Worm (Caenorhabditis elegans) whole organism, young adult: Measurements from ENCODE around the gene flp-34.

Experiments used
- attf-5 ChIP-seq: fragments of 200-800 bp; sonication (Bioruptor generic); optimal IDR thresholded peaks from 2 replicates; lab custom pipeline; 2018; ENCODE audit warnings: mild to moderate bottlenecking, missing genetic modification characterization, missing compliant biosample characterization
- tlf-1 ChIP-seq: fragments of 200-800 bp; sonication (Bioruptor generic); optimal IDR thresholded peaks from 2 replicates; lab custom pipeline; 2018; ENCODE audit warnings: mild to moderate bottlenecking, missing genetic modification characterization, missing compliant biosample characterization
- ztf-26 ChIP-seq: sonication (generic microtip); optimal IDR thresholded peaks from 2 replicates; lab custom pipeline; 2017; ENCODE audit warnings: missing genetic modification characterization, missing compliant biosample characterization

DNA sequence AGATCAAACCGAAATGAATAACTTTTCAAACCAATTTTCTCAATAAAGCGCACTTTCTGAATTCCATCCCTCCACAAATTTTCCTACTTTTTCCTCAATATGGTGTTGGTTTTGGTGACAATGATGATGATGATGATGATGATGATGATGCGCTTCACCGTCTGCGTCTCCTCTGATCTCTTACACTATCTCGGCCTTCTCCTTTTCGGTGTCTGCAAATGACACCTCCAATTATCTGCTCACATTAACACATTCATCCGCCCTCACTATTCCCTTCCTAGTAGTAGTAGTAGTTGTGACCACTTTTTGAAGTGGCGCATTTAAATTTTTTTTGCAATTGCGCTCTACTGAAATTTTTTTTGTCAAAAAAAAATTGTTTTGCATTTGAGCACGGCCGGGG lies 54.6 kb downstream of the flp-34 start:
- no peak for TF ChIP-seq attf-5
- TF ChIP-seq ztf-26 = no peak
- TF ChIP-seq tlf-1 (GFP tag; lab: Kevin White, UChicago) = no peak
